Worm (Caenorhabditis elegans): ENCODE data around the gene damt-1.

DNA sequence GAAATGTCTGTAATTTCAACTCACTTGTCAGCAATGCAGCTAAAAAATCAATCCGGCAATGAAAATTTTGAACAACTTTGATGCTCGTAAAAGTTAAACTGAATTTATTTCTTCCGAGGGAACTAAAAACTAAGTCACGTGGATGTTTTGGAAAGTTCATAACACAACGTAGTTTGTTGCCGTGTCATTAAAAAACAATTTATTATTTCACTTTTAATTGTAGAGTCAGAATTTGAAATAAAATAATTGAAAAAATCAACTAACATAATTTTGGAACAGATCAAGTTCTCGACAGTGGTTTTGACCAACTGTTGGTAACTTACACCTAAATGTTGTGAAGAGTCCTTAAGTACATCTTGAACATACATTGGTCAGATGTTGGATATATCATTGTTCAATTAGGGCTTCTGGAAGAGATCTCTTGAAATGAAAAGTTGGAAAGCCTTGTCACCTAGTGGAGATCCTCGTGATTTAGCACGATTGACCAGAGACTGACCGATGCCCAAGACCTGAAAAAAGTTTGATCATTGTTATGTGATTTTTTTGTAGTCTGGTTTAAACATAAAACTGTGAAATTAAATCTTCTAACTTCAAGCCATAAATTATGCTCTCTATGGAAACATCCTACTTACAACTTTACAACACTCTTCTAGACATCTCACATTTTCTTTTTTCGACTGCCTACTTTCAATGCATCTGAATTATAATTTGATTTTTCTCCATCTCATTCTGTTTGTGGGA lies 10.6 kb downstream of the damt-1 start, which contains the start of the genes C18A3.7 and C18A3.11:
- TF ChIP-seq him-1 (tag; optimal IDR thresholded peaks at IDR 0.05), result no peak
- no peak for TF ChIP-seq W03F9.2 (tag; optimal IDR thresholded peaks at IDR 0.05)
- TF ChIP-seq dao-5 (tag; optimal IDR thresholded peaks at IDR 0.05), result no peak
